Fruit fly (Drosophila melanogaster) whole organism, embryonic: ENCODE data around the gene CG32260.

Experiments
- Antp ChIP-seq: fragments of 200-800 bp; sonication (Bioruptor generic); optimal IDR thresholded peaks from 3 replicates; lab custom pipeline; 2016; ENCODE audit warnings: missing biosample characterization, missing genetic modification characterization
- Atf-2 ChIP-seq: fragments of 200-800 bp; sonication (Bioruptor generic); optimal IDR thresholded peaks from 2 replicates; lab custom pipeline; 2016; ENCODE audit warnings: missing biosample characterization, missing genetic modification characterization
- Atf6 ChIP-seq: fragments of 200-800 bp; sonication (Bioruptor generic); IDR thresholded peaks from 2 replicates; pipeline ENCODE4 v1.3.6; 2022; ENCODE audit warnings: missing biosample characterization, missing genetic modification characterization
- CG11398 ChIP-seq: fragments of 200-800 bp; sonication (Bioruptor generic); optimal IDR thresholded peaks from 2 replicates; lab custom pipeline; 2016; ENCODE audit warnings: missing biosample characterization, missing genetic modification characterization
- CG12659 ChIP-seq: fragments of 200-800 bp; sonication (Bioruptor generic); optimal IDR thresholded peaks from 3 replicates; lab custom pipeline; 2017; ENCODE audit warnings: mild to moderate bottlenecking, missing biosample characterization, missing genetic modification reagents, missing genetic modification characterization
- CG12769 ChIP-seq: fragments of 200-800 bp; sonication (Bioruptor generic); optimal IDR thresholded peaks from 2 replicates; lab custom pipeline; 2019; ENCODE audit warnings: missing biosample characterization, mild to moderate bottlenecking, missing genetic modification characterization, moderate library complexity
- CG16779 ChIP-seq: fragments of 200-800 bp; sonication (Bioruptor generic); IDR thresholded peaks from 2 replicates; pipeline ENCODE4 v1.3.6; 2022; ENCODE audit warnings: missing biosample characterization, missing genetic modification characterization
- CG17385 ChIP-seq: fragments of 200-800 bp; sonication (Bioruptor generic); optimal IDR thresholded peaks from 3 replicates; lab custom pipeline; 2018; ENCODE audit warnings: missing biosample characterization, mild to moderate bottlenecking, missing genetic modification characterization
- CG1832 ChIP-seq: fragments of 200-800 bp; sonication (Bioruptor generic); optimal IDR thresholded peaks from 2 replicates; lab custom pipeline; 2017; ENCODE audit warnings: missing biosample characterization, mild to moderate bottlenecking, missing genetic modification characterization, inconsistent platforms
- CG2199 ChIP-seq: fragments of 200-800 bp; sonication (Bioruptor generic); IDR thresholded peaks from 3 replicates; pipeline ENCODE4 v1.3.6; 2022; ENCODE audit warnings: missing biosample characterization, missing genetic modification characterization
- CG3995 ChIP-seq: fragments of 200-800 bp; sonication (Bioruptor generic); optimal IDR thresholded peaks from 3 replicates; lab custom pipeline; 2016; ENCODE audit warnings: missing biosample characterization, missing genetic modification characterization
- CG4730 ChIP-seq: fragments of 200-800 bp; sonication (Bioruptor generic); IDR thresholded peaks from 2 replicates; pipeline ENCODE4 v1.3.6; 2022; ENCODE audit warnings: missing biosample characterization, missing genetic modification characterization
- CG6272 ChIP-seq: fragments of 200-800 bp; sonication (Bioruptor generic); IDR thresholded peaks from 2 replicates; pipeline ENCODE4 v1.3.6; 2022; ENCODE audit warnings: missing biosample characterization, missing genetic modification characterization
- CG7372 ChIP-seq: fragments of 200-800 bp; sonication (Bioruptor generic); IDR thresholded peaks from 2 replicates; pipeline ENCODE4 v1.3.6; 2022; ENCODE audit warnings: missing biosample characterization, missing genetic modification characterization
- CG7786 ChIP-seq: fragments of 200-800 bp; sonication (Bioruptor generic); optimal IDR thresholded peaks from 2 replicates; lab custom pipeline; 2016; ENCODE audit warnings: missing biosample characterization, missing genetic modification characterization
- CG7839 ChIP-seq: fragments of 200-800 bp; sonication (Bioruptor generic); optimal IDR thresholded peaks from 3 replicates; lab custom pipeline; 2018; ENCODE audit warnings: missing biosample characterization, mild to moderate bottlenecking, missing genetic modification characterization, moderate library complexity
- CG7928 ChIP-seq: fragments of 200-800 bp; sonication (Bioruptor generic); optimal IDR thresholded peaks from 2 replicates; lab custom pipeline; 2017; ENCODE audit warnings: missing biosample characterization, mild to moderate bottlenecking, missing genetic modification characterization
- CG7987 ChIP-seq: fragments of 200-800 bp; sonication (Bioruptor generic); optimal IDR thresholded peaks from 2 replicates; lab custom pipeline; 2018; ENCODE audit warnings: missing biosample characterization, mild to moderate bottlenecking, missing genetic modification characterization, moderate library complexity
- CoRest ChIP-seq: fragments of 200-800 bp; sonication (Bioruptor generic); optimal IDR thresholded peaks from 3 replicates; lab custom pipeline; 2018; ENCODE audit warnings: missing biosample characterization, mild to moderate bottlenecking, missing genetic modification characterization, moderate library complexity
- CrebB ChIP-seq: fragments of 200-800 bp; sonication (Bioruptor generic); optimal IDR thresholded peaks from 3 replicates; lab custom pipeline; 2018; ENCODE audit warnings: missing biosample characterization, mild to moderate bottlenecking, missing genetic modification characterization
- Dad ChIP-seq: fragments of 200-800 bp; sonication (Bioruptor generic); optimal IDR thresholded peaks from 3 replicates; lab custom pipeline; 2016; ENCODE audit warnings: missing biosample characterization, missing genetic modification characterization
- E2f1 ChIP-seq: fragments of 200-800 bp; sonication (Bioruptor generic); IDR thresholded peaks from 2 replicates; pipeline ENCODE4 v1.3.6; 2022; ENCODE audit warnings: missing biosample characterization, missing genetic modification characterization
- E2f2 ChIP-seq: fragments of 200-800 bp; sonication (Bioruptor generic); IDR thresholded peaks from 2 replicates; pipeline ENCODE4 v1.3.6; 2022; ENCODE audit warnings: missing biosample characterization, missing genetic modification characterization
- Lhr ChIP-seq: fragments of 200-800 bp; sonication (Bioruptor generic); optimal IDR thresholded peaks from 3 replicates; lab custom pipeline; 2017; ENCODE audit warnings: mild to moderate bottlenecking, missing biosample characterization, missing genetic modification reagents, missing genetic modification characterization
- Lim3 ChIP-seq: fragments of 200-800 bp; sonication (Bioruptor generic); IDR thresholded peaks from 2 replicates; pipeline ENCODE4 v1.3.6; 2022; ENCODE audit warnings: missing biosample characterization, missing genetic modification characterization
- MESR4 ChIP-seq: fragments of 200-800 bp; sonication (Bioruptor generic); optimal IDR thresholded peaks from 2 replicates; lab custom pipeline; 2018; ENCODE audit warnings: missing biosample characterization, mild to moderate bottlenecking, missing genetic modification characterization, moderate library complexity
- Mad ChIP-seq: fragments of 200-800 bp; sonication (Bioruptor generic); optimal IDR thresholded peaks from 2 replicates; lab custom pipeline; 2016; ENCODE audit warnings: missing biosample characterization, missing genetic modification characterization
- Ravus ChIP-seq: fragments of 200-800 bp; sonication (Bioruptor generic); IDR thresholded peaks from 2 replicates; pipeline ENCODE4 v1.3.6; 2022; ENCODE audit warnings: missing biosample characterization, missing genetic modification characterization
- Six4 ChIP-seq: fragments of 200-800 bp; sonication (Bioruptor generic); optimal IDR thresholded peaks from 2 replicates; lab custom pipeline; 2016; ENCODE audit warnings: missing biosample characterization, missing genetic modification characterization
- Sox100B ChIP-seq: fragments of 200-800 bp; sonication (Bioruptor generic); optimal IDR thresholded peaks from 3 replicates; lab custom pipeline; 2018; ENCODE audit warnings: missing biosample characterization, mild to moderate bottlenecking, missing genetic modification characterization
- Sry-β ChIP-seq: fragments of 200-800 bp; sonication (Bioruptor generic); optimal IDR thresholded peaks from 2 replicates; lab custom pipeline; 2018; ENCODE audit warnings: missing biosample characterization, mild to moderate bottlenecking, missing genetic modification characterization, moderate library complexity
- bab2 ChIP-seq: fragments of 200-800 bp; sonication (Bioruptor generic); optimal IDR thresholded peaks from 2 replicates; lab custom pipeline; 2016; ENCODE audit warnings: missing biosample characterization, missing genetic modification characterization
- bsh ChIP-seq, 2 experiments: fragments of 200-800 bp; sonication (Bioruptor generic); optimal IDR thresholded peaks; 2 replicates each; lab custom pipeline; 2017 to 2018; ENCODE audit warnings: mild to moderate bottlenecking in 2 of 2, missing biosample characterization in 2 of 2, missing genetic modification characterization in 2 of 2, moderate library complexity in 1 of 2
- cato ChIP-seq: fragments of 200-800 bp; sonication (Bioruptor generic); optimal IDR thresholded peaks from 2 replicates; lab custom pipeline; 2016; ENCODE audit warnings: missing biosample characterization, missing genetic modification characterization, borderline replicate concordance
- chm ChIP-seq: fragments of 200-800 bp; sonication (Bioruptor generic); IDR thresholded peaks from 2 replicates; pipeline ENCODE4 v1.3.6; 2022; ENCODE audit warnings: missing biosample characterization, missing genetic modification characterization
- corto ChIP-seq: fragments of 200-800 bp; sonication (Bioruptor generic); optimal IDR thresholded peaks from 2 replicates; lab custom pipeline; 2016; ENCODE audit warnings: missing biosample characterization, mild to moderate bottlenecking, missing genetic modification characterization, moderate library complexity
- gfzf ChIP-seq: fragments of 200-800 bp; sonication (Bioruptor generic); optimal IDR thresholded peaks from 2 replicates; lab custom pipeline; 2016; ENCODE audit warnings: missing biosample characterization, mild to moderate bottlenecking, missing genetic modification characterization, moderate library complexity
- lilli ChIP-seq: fragments of 200-800 bp; sonication (Bioruptor generic); optimal IDR thresholded peaks from 3 replicates; lab custom pipeline; 2016; ENCODE audit warnings: missing biosample characterization, missing genetic modification characterization
- lmd ChIP-seq: fragments of 200-800 bp; sonication (Bioruptor generic); IDR thresholded peaks from 2 replicates; pipeline ENCODE4 v1.3.6; 2022; ENCODE audit warnings: missing biosample characterization, missing genetic modification characterization
- lov ChIP-seq, 2 experiments: fragments of 200-800 bp in 1 of 2; fragments of >200 bp in 1 of 2; sonication (Bioruptor generic) in 1 of 2; IDR thresholded peaks in 1 of 2; optimal IDR thresholded peaks in 1 of 2; 2 replicates in 1 of 2; 3 replicates in 1 of 2; pipeline versions ENCODE4 v1.3.6 to Lab custom; 2017 to 2022; ENCODE audit warnings: missing biosample characterization in 1 of 2, missing genetic modification characterization in 1 of 2
- oc ChIP-seq: fragments of 200-800 bp; sonication (Bioruptor generic); optimal IDR thresholded peaks from 2 replicates; lab custom pipeline; 2018; ENCODE audit warnings: missing biosample characterization, mild to moderate bottlenecking, missing genetic modification characterization, moderate library complexity
- pita ChIP-seq: fragments of 200-800 bp; sonication (Bioruptor generic); optimal IDR thresholded peaks from 2 replicates; lab custom pipeline; 2017; ENCODE audit warnings: missing biosample characterization, mild to moderate bottlenecking, missing genetic modification characterization
- pnt ChIP-seq: fragments of 200-800 bp; sonication (Bioruptor generic); optimal IDR thresholded peaks from 3 replicates; lab custom pipeline; 2016; ENCODE audit warnings: missing biosample characterization, missing genetic modification characterization
- pzg ChIP-seq: fragments of 200-800 bp; sonication (Bioruptor generic); optimal IDR thresholded peaks from 3 replicates; lab custom pipeline; 2018; ENCODE audit warnings: missing biosample characterization, mild to moderate bottlenecking, missing genetic modification characterization, moderate library complexity
- salm ChIP-seq: fragments of 200-800 bp; sonication (Bioruptor generic); optimal IDR thresholded peaks from 2 replicates; lab custom pipeline; 2018; ENCODE audit warnings: missing biosample characterization, mild to moderate bottlenecking, missing genetic modification characterization
- so ChIP-seq: fragments of 200-800 bp; sonication (Bioruptor generic); IDR thresholded peaks from 3 replicates; pipeline ENCODE4 v1.3.6; 2022; ENCODE audit warnings: missing biosample characterization, missing genetic modification characterization
- tin ChIP-seq: fragments of 200-800 bp; sonication (Bioruptor generic); optimal IDR thresholded peaks from 3 replicates; lab custom pipeline; 2016; ENCODE audit warnings: missing biosample characterization, missing genetic modification characterization
- unpg ChIP-seq: fragments of 200-800 bp; sonication (Bioruptor generic); optimal IDR thresholded peaks from 3 replicates; lab custom pipeline; 2018; ENCODE audit warnings: missing biosample characterization, mild to moderate bottlenecking, missing genetic modification characterization, moderate library complexity
- vfl ChIP-seq: fragments of 200-800 bp; sonication (Bioruptor generic); optimal IDR thresholded peaks from 2 replicates; lab custom pipeline; 2016; ENCODE audit warnings: missing biosample characterization, missing genetic modification characterization
- z ChIP-seq: fragments of 200-800 bp; sonication (Bioruptor generic); IDR thresholded peaks from 3 replicates; pipeline ENCODE4 v1.3.6; 2022; ENCODE audit warnings: missing biosample characterization, missing genetic modification characterization

The CG32260 gene

dm6 chr3L:4122185-4122767, 19.9 kb upstream of the CG32260 start, which contains the start of gene Chd64 (continued):
- TF ChIP-seq CG2199 (GFP tag; lab: Robert Waterston, UW) (0 out of 3 replicates have a peak, but pooled peaks have one; percentile 35), CG7928 (GFP tag; lab: Kevin White, UChicago) (peak; percentile 11), unpg (GFP tag; lab: Kevin White, UChicago) (peak; percentile 45), chm (GFP tag; lab: Robert Waterston, UW) (peak; percentile 69), Lim3 (GFP tag; lab: Robert Waterston, UW) (no peak), vfl (GFP tag; lab: Kevin White, UChicago) (no peak), Six4 (GFP tag; lab: Kevin White, UChicago) (no peak), Sox100B (GFP tag; lab: Kevin White, UChicago) (no peak), CG7839 (tag; lab: Kevin White, UChicago) (no peak), CoRest (no peak), pnt (GFP tag; lab: Kevin White, UChicago) (no peak), E2f1 (peak; percentile 25; the same call in 1 of the 2 replicates), lmd (GFP tag; lab: Robert Waterston, UW) (no peak), tin (no peak), gfzf (GFP tag; lab: Kevin White, UChicago) (no peak), CG4730 (0 out of 2 replicates have a peak, but pooled peaks have one; percentile 4), CG7987 (GFP tag; lab: Kevin White, UChicago) (no peak), lilli (peak; percentile 67), corto (GFP tag; lab: Kevin White, UChicago) (peak; percentile 74), MESR4 (GFP tag; lab: Kevin White, UChicago) (peak; percentile 10), pzg (GFP tag; lab: Kevin White, UChicago) (peak; percentile 52), cato (GFP tag; lab: Kevin White, UChicago) (no peak), CrebB (peak; percentile 36), bsh (GFP tag; optimal IDR thresholded peaks at IDR 0.05; lab: Kevin White, UChicago) (no peak), pita (no peak), CG7786 (GFP tag; lab: Kevin White, UChicago) (no peak), E2f2 (no peak; the same call in 1 of the 2 replicates), CG12659 (GFP tag; lab: Kevin White, UChicago) (peak; percentile 72), Antp (peak; percentile 3), salm (tag; lab: Kevin White, UChicago) (no peak), Lhr (peak; percentile 0), Ravus (no peak), Mad (no peak), Dad (GFP tag; lab: Kevin White, UChicago) (no peak), CG7372 (GFP tag; lab: Robert Waterston, UW) (no peak), CG11398 (GFP tag; lab: Kevin White, UChicago) (no peak), CG3995 (no peak), so (GFP tag; lab: Robert Waterston, UW) (peak; percentile 15; the same call in 1 of the 3 replicates), lov (optimal IDR thresholded peaks at IDR 0.05; lab: Kevin White, UChicago) (no peak), lov (GFP tag; IDR thresholded peaks at IDR 0.05; lab: Robert Waterston, UW) (no peak), CG12769 (tag; lab: Kevin White, UChicago) (peak; percentile 93), Sry-β (GFP tag; lab: Kevin White, UChicago) (no peak), CG16779 (GFP tag; lab: Robert Waterston, UW) (0 out of 2 replicates have a peak, but pooled peaks have one; percentile 53), CG17385 (GFP tag; lab: Kevin White, UChicago) (peak; percentile 52), CG6272 (GFP tag; lab: Robert Waterston, UW) (no peak), oc (tag; lab: Kevin White, UChicago) (no peak), bab2 (GFP tag; lab: Kevin White, UChicago) (no peak), Atf-2 (GFP tag; lab: Kevin White, UChicago) (no peak), z (GFP tag; lab: Robert Waterston, UW) (no peak), Atf6 (GFP tag; lab: Robert Waterston, UW) (peak; percentile 71), CG1832 (GFP tag; lab: Kevin White, UChicago) (no peak)
